Fruit fly (Drosophila melanogaster) whole organism, embryonic: ENCODE results near the gene CG34276.

ENCODE experiments used
- Asciz ChIP-seq: fragments of 200-800 bp; sonication (Bioruptor generic); optimal IDR thresholded peaks from 2 replicates; lab custom pipeline; 2017; ENCODE audit warnings: missing biosample characterization, mild to moderate bottlenecking, missing genetic modification characterization, missing genetic modification reagents
- B-H2 ChIP-seq: fragments of 200-800 bp; sonication (Bioruptor generic); optimal IDR thresholded peaks from 2 replicates; lab custom pipeline; 2018; ENCODE audit warnings: missing biosample characterization, mild to moderate bottlenecking, missing genetic modification characterization
- CG11560 ChIP-seq: fragments of 200-800 bp; sonication (Bioruptor generic); IDR thresholded peaks from 3 replicates; pipeline ENCODE4 v1.3.6; 2022; ENCODE audit warnings: missing biosample characterization, missing genetic modification characterization
- CG11696 ChIP-seq: fragments of 200-800 bp; sonication (Bioruptor generic); IDR thresholded peaks from 2 replicates; pipeline ENCODE4 v1.3.6; 2022; ENCODE audit warnings: missing biosample characterization, missing genetic modification characterization
- CG12071 ChIP-seq: fragments of 200-800 bp; sonication (Bioruptor generic); optimal IDR thresholded peaks from 3 replicates; lab custom pipeline; 2018; ENCODE audit warnings: missing biosample characterization, mild to moderate bottlenecking, missing genetic modification characterization
- CG12299 ChIP-seq: fragments of 200-800 bp; sonication (Bioruptor generic); optimal IDR thresholded peaks from 2 replicates; lab custom pipeline; 2018; ENCODE audit warnings: missing biosample characterization, mild to moderate bottlenecking, missing genetic modification characterization
- CG1233 ChIP-seq: fragments of 200-800 bp; sonication (Bioruptor generic); optimal IDR thresholded peaks from 4 replicates; lab custom pipeline; 2018; ENCODE audit warnings: missing biosample characterization, mild to moderate bottlenecking, missing genetic modification characterization
- CG14441 ChIP-seq: fragments of 200-800 bp; sonication (Bioruptor generic); IDR thresholded peaks from 2 replicates; pipeline ENCODE4 v1.3.6; 2022; ENCODE audit warnings: missing biosample characterization, missing genetic modification characterization
- CG15073 ChIP-seq: fragments of 200-800 bp; sonication (Bioruptor generic); optimal IDR thresholded peaks from 2 replicates; lab custom pipeline; 2016; ENCODE audit warnings: missing biosample characterization, missing genetic modification characterization
- CG15269 ChIP-seq: fragments of 200-800 bp; sonication (Bioruptor generic); optimal IDR thresholded peaks from 2 replicates; lab custom pipeline; 2018; ENCODE audit warnings: missing biosample characterization, mild to moderate bottlenecking, missing genetic modification characterization, moderate library complexity
- CG1529 ChIP-seq: fragments of 200-800 bp; sonication (Bioruptor generic); optimal IDR thresholded peaks from 3 replicates; lab custom pipeline; 2018; ENCODE audit warnings: missing biosample characterization, missing genetic modification characterization
- CG16779 ChIP-seq: fragments of 200-800 bp; sonication (Bioruptor generic); IDR thresholded peaks from 2 replicates; pipeline ENCODE4 v1.3.6; 2022; ENCODE audit warnings: missing biosample characterization, missing genetic modification characterization
- CG17328 ChIP-seq: fragments of 200-800 bp; sonication (Bioruptor generic); IDR thresholded peaks from 2 replicates; pipeline ENCODE4 v1.3.6; 2022; ENCODE audit warnings: missing biosample characterization, missing genetic modification characterization
- CG17829 ChIP-seq: fragments of 200-800 bp; optimal IDR thresholded peaks from 2 replicates; lab custom pipeline; 2019; ENCODE audit warnings: missing biosample characterization, mild to moderate bottlenecking, missing genetic modification characterization, moderate library complexity
- CG3065 ChIP-seq: fragments of 200-800 bp; sonication (Bioruptor generic); optimal IDR thresholded peaks from 2 replicates; lab custom pipeline; 2016; ENCODE audit warnings: missing biosample characterization, missing genetic modification characterization
- CG3407 ChIP-seq: fragments of 200-800 bp; sonication (Bioruptor generic); optimal IDR thresholded peaks from 2 replicates; lab custom pipeline; 2018; ENCODE audit warnings: missing biosample characterization, mild to moderate bottlenecking, missing genetic modification characterization
- CG3838 ChIP-seq: fragments of 200-800 bp; sonication (Bioruptor generic); optimal IDR thresholded peaks from 3 replicates; lab custom pipeline; 2016; ENCODE audit warnings: missing biosample characterization, missing genetic modification characterization
- CG3995 ChIP-seq: fragments of 200-800 bp; sonication (Bioruptor generic); optimal IDR thresholded peaks from 3 replicates; lab custom pipeline; 2016; ENCODE audit warnings: missing biosample characterization, missing genetic modification characterization
- CG4282 ChIP-seq: fragments of 200-800 bp; sonication (Bioruptor generic); optimal IDR thresholded peaks from 2 replicates; lab custom pipeline; 2016; ENCODE audit warnings: missing biosample characterization, missing genetic modification characterization
- CG4404 ChIP-seq: fragments of 200-800 bp; sonication (Bioruptor generic); IDR thresholded peaks from 2 replicates; pipeline ENCODE4 v1.3.6; 2022; ENCODE audit warnings: missing biosample characterization, missing genetic modification characterization
- CG7271 ChIP-seq: fragments of 200-800 bp; sonication (Bioruptor generic); optimal IDR thresholded peaks from 2 replicates; lab custom pipeline; 2018; ENCODE audit warnings: missing biosample characterization, mild to moderate bottlenecking, missing genetic modification characterization, moderate library complexity
- CG7963 ChIP-seq: fragments of 200-800 bp; sonication (Bioruptor generic); IDR thresholded peaks from 3 replicates; pipeline ENCODE4 v1.3.6; 2022; ENCODE audit warnings: missing biosample characterization, missing genetic modification characterization; ENCODE audit not compliant: partially characterized antibody
- CG8089 ChIP-seq: fragments of 200-800 bp; sonication (Bioruptor generic); optimal IDR thresholded peaks from 3 replicates; lab custom pipeline; 2016; ENCODE audit warnings: missing biosample characterization, missing genetic modification characterization
- CG8478 ChIP-seq: fragments of >200 bp; optimal IDR thresholded peaks from 2 replicates; lab custom pipeline; 2018
- CG9876 ChIP-seq: fragments of 200-800 bp; sonication (Bioruptor generic); optimal IDR thresholded peaks from 2 replicates; lab custom pipeline; 2016; ENCODE audit warnings: missing biosample characterization, missing genetic modification characterization
- Chrac-16 ChIP-seq: fragments of 200-800 bp; sonication (Bioruptor generic); optimal IDR thresholded peaks from 3 replicates; lab custom pipeline; 2016; ENCODE audit warnings: missing biosample characterization, missing genetic modification characterization
- D ChIP-seq, 2 experiments: fragments of 200-800 bp in 1 of 2; fragments of >200 bp in 1 of 2; sonication (Bioruptor generic) in 1 of 2; optimal IDR thresholded peaks; 2 replicates in 1 of 2; 3 replicates in 1 of 2; lab custom pipeline; 2017; ENCODE audit warnings: mild to moderate bottlenecking in 1 of 2, missing biosample characterization in 1 of 2, missing genetic modification characterization in 1 of 2, missing genetic modification reagents in 1 of 2
- Dbx ChIP-seq: fragments of 200-800 bp; sonication (Bioruptor generic); IDR thresholded peaks from 3 replicates; pipeline ENCODE4 v1.3.6; 2022; ENCODE audit warnings: missing biosample characterization, missing genetic modification characterization
- Deaf1 ChIP-seq: fragments of 200-800 bp; optimal IDR thresholded peaks from 3 replicates; lab custom pipeline; 2019; ENCODE audit warnings: missing biosample characterization, mild to moderate bottlenecking, missing genetic modification characterization, moderate library complexity
- Dfd ChIP-seq, 2 experiments: fragments of >200 bp; optimal IDR thresholded peaks; 2 replicates each; lab custom pipeline; 2017; ENCODE audit warnings: missing biosample characterization in 2 of 2, missing genetic modification characterization in 2 of 2
- Dp ChIP-seq: fragments of 200-800 bp; sonication (Bioruptor generic); optimal IDR thresholded peaks from 2 replicates; lab custom pipeline; 2018; ENCODE audit warnings: missing biosample characterization, mild to moderate bottlenecking, missing genetic modification characterization, moderate library complexity
- E2f2 ChIP-seq: fragments of 200-800 bp; sonication (Bioruptor generic); IDR thresholded peaks from 2 replicates; pipeline ENCODE4 v1.3.6; 2022; ENCODE audit warnings: missing biosample characterization, missing genetic modification characterization
- HLH3B ChIP-seq: fragments of 200-800 bp; sonication (Bioruptor generic); IDR thresholded peaks from 2 replicates; pipeline ENCODE4 v1.3.6; 2022; ENCODE audit warnings: missing biosample characterization, missing genetic modification characterization
- HLH54F ChIP-seq: fragments of 200-800 bp; sonication (Bioruptor generic); optimal IDR thresholded peaks from 3 replicates; lab custom pipeline; 2016; ENCODE audit warnings: missing biosample characterization, missing genetic modification characterization
- Hmr ChIP-seq: fragments of 200-800 bp; sonication (Bioruptor generic); optimal IDR thresholded peaks from 3 replicates; lab custom pipeline; 2017; ENCODE audit warnings: mild to moderate bottlenecking, missing biosample characterization, missing genetic modification reagents, missing genetic modification characterization
- Hr3 ChIP-seq: fragments of 200-800 bp; sonication (Bioruptor generic); optimal IDR thresholded peaks from 3 replicates; lab custom pipeline; 2016; ENCODE audit warnings: missing biosample characterization, missing genetic modification characterization
- Nf-YB ChIP-seq: fragments of 200-800 bp; sonication (Bioruptor generic); optimal IDR thresholded peaks from 3 replicates; lab custom pipeline; 2019; ENCODE audit warnings: missing biosample characterization, mild to moderate bottlenecking, missing genetic modification characterization, moderate library complexity
- Poxn ChIP-seq: fragments of 200-800 bp; sonication (Bioruptor generic); IDR thresholded peaks from 2 replicates; pipeline ENCODE4 v1.3.6; 2022; ENCODE audit warnings: missing biosample characterization, missing genetic modification characterization
- Sox102F ChIP-seq: fragments of 200-800 bp; sonication (Bioruptor generic); optimal IDR thresholded peaks from 2 replicates; lab custom pipeline; 2018; ENCODE audit warnings: missing biosample characterization, mild to moderate bottlenecking, missing genetic modification characterization, moderate library complexity
- Stat92E ChIP-seq, 3 experiments: fragments of >200 bp in 2 of 3; fragments of 200-800 bp in 1 of 3; sonication (Bioruptor generic) in 1 of 3; optimal IDR thresholded peaks; 2 replicates each; lab custom pipeline; 2017 to 2019; ENCODE audit warnings: missing biosample characterization in 3 of 3, missing genetic modification characterization in 3 of 3, mild to moderate bottlenecking in 1 of 3, moderate library complexity in 1 of 3
- Xbp1 ChIP-seq: fragments of 200-800 bp; sonication (Bioruptor generic); optimal IDR thresholded peaks from 3 replicates; lab custom pipeline; 2016; ENCODE audit warnings: missing biosample characterization, mild to moderate bottlenecking, missing genetic modification characterization
- crol ChIP-seq: fragments of 200-800 bp; sonication (Bioruptor generic); IDR thresholded peaks from 2 replicates; pipeline ENCODE4 v1.3.6; 2022; ENCODE audit warnings: missing biosample characterization, missing genetic modification characterization
- dmrt99B ChIP-seq: fragments of 200-800 bp; sonication (Bioruptor generic); optimal IDR thresholded peaks from 2 replicates; lab custom pipeline; 2018; ENCODE audit warnings: missing biosample characterization, mild to moderate bottlenecking, missing genetic modification characterization, moderate library complexity
- dpn ChIP-seq, 2 experiments: fragments of 200-800 bp; sonication (Bioruptor generic); optimal IDR thresholded peaks; 3 replicates each; lab custom pipeline; 2016; ENCODE audit warnings: missing biosample characterization in 2 of 2, missing genetic modification characterization in 2 of 2
- fd102C ChIP-seq: fragments of 200-800 bp; sonication (Bioruptor generic); optimal IDR thresholded peaks from 2 replicates; lab custom pipeline; 2018; ENCODE audit warnings: missing biosample characterization, mild to moderate bottlenecking, missing genetic modification characterization, moderate library complexity
- mirr ChIP-seq: fragments of 200-800 bp; sonication (Bioruptor generic); optimal IDR thresholded peaks from 3 replicates; lab custom pipeline; 2018; ENCODE audit warnings: missing biosample characterization, mild to moderate bottlenecking, missing genetic modification characterization
- nau ChIP-seq: fragments of 200-800 bp; sonication (Bioruptor generic); optimal IDR thresholded peaks from 3 replicates; lab custom pipeline; 2017; ENCODE audit warnings: missing biosample characterization, mild to moderate bottlenecking, missing genetic modification characterization, missing genetic modification reagents
- psq ChIP-seq: fragments of 200-800 bp; sonication (Bioruptor generic); optimal IDR thresholded peaks from 2 replicates; lab custom pipeline; 2017; ENCODE audit warnings: missing biosample characterization, missing genetic modification characterization
- pum ChIP-seq: fragments of 200-800 bp; sonication (Bioruptor generic); optimal IDR thresholded peaks from 2 replicates; lab custom pipeline; 2016; ENCODE audit warnings: missing biosample characterization, missing genetic modification characterization
- tx ChIP-seq: fragments of 200-800 bp; sonication (Bioruptor generic); optimal IDR thresholded peaks from 2 replicates; lab custom pipeline; 2016; ENCODE audit warnings: missing biosample characterization, missing genetic modification characterization
- wek ChIP-seq: fragments of 200-800 bp; sonication (Bioruptor generic); optimal IDR thresholded peaks from 3 replicates; lab custom pipeline; 2018; ENCODE audit warnings: missing biosample characterization, mild to moderate bottlenecking, missing genetic modification characterization, moderate library complexity

Gene CG34276

dm6 chr3R:15920751-15921156, 4.7 kb upstream of the CG34276 start, which contains the start of gene Fbxl7:
Gene Fbxl7, plus strand, starts transcription at chr3R:15920898.
- TF ChIP-seq CG17328 (0 out of 2 replicates have a peak, but pooled peaks have one; percentile 18), Dp (GFP tag; lab: Kevin White, UChicago) (no peak), CG11696 (no peak), Chrac-16 (GFP tag; lab: Kevin White, UChicago) (no peak), Poxn (no peak), Xbp1 (GFP tag; lab: Kevin White, UChicago) (peak; percentile 49), Dfd (GFP tag; optimal IDR thresholded peaks at IDR 0.05; lab: Kevin White, UChicago) (no peak), CG15269 (no peak), pum (GFP tag; lab: Kevin White, UChicago) (no peak), CG3838 (no peak), D (optimal IDR thresholded peaks at IDR 0.05; lab: Kevin White, UChicago) (peak; percentile 73), D (GFP tag; optimal IDR thresholded peaks at IDR 0.05; lab: Kevin White, UChicago) (no peak), CG11560 (tag; lab: Robert Waterston, UW) (no peak), CG12071 (GFP tag; lab: Kevin White, UChicago) (no peak), CG3407 (GFP tag; lab: Kevin White, UChicago) (no peak), CG15073 (no peak), tx (GFP tag; lab: Kevin White, UChicago) (no peak), dmrt99B (tag; lab: Kevin White, UChicago) (no peak), crol (peak; percentile 54; the same call in 1 of the 2 replicates), Stat92E (GFP tag; optimal IDR thresholded peaks at IDR 0.05; lab: Kevin White, UChicago) (peak in 1 of 3 experiments; percentile 48), Dbx (GFP tag; lab: Robert Waterston, UW) (no peak), Hmr (GFP tag; lab: Kevin White, UChicago) (no peak), nau (no peak), Sox102F (GFP tag; lab: Kevin White, UChicago) (no peak), CG3065 (GFP tag; lab: Kevin White, UChicago) (no peak), mirr (no peak), CG17829 (peak; percentile 38), CG3995 (no peak), Deaf1 (no peak), CG1233 (GFP tag; lab: Kevin White, UChicago) (no peak), CG14441 (GFP tag; lab: Robert Waterston, UW) (no peak), psq (GFP tag; lab: Kevin White, UChicago) (no peak), CG8089 (peak; percentile 44), CG4282 (GFP tag; lab: Kevin White, UChicago) (no peak), HLH54F (GFP tag; lab: Kevin White, UChicago) (no peak), CG7271 (tag; lab: Kevin White, UChicago) (no peak), E2f2 (no peak), fd102C (GFP tag; lab: Kevin White, UChicago) (no peak), CG8478 (lab: Kevin White, UChicago) (peak; percentile 87), HLH3B (GFP tag; lab: Robert Waterston, UW) (no peak), CG16779 (no peak), CG4404 (GFP tag; lab: Robert Waterston, UW) (no peak), CG7963 (GFP tag; lab: Robert Waterston, UW) (no peak), Asciz (GFP tag; lab: Kevin White, UChicago) (no peak), wek (GFP tag; lab: Kevin White, UChicago) (no peak), CG1529 (GFP tag; lab: Kevin White, UChicago) (no peak), CG9876 (GFP tag; lab: Kevin White, UChicago) (no peak), dpn (GFP tag; optimal IDR thresholded peaks at IDR 0.05; lab: Kevin White, UChicago) (peak in 1 of 2 experiments; percentile 3), Nf-YB (GFP tag; lab: Kevin White, UChicago) (no peak), Hr3 (GFP tag; lab: Kevin White, UChicago) (no peak), CG12299 (tag; lab: Kevin White, UChicago) (no peak), B-H2 (GFP tag; lab: Kevin White, UChicago) (no peak)
